Fruit fly (Drosophila melanogaster) whole organism, embryonic: ENCODE measurements around the gene Leash.

Experiments used
- CG10147 ChIP-seq: fragments of 200-800 bp; sonication (Bioruptor generic); optimal IDR thresholded peaks from 2 replicates; lab custom pipeline; 2019; ENCODE audit warnings: missing biosample characterization, mild to moderate bottlenecking, missing genetic modification characterization, moderate library complexity
- CG11398 ChIP-seq: fragments of 200-800 bp; sonication (Bioruptor generic); optimal IDR thresholded peaks from 2 replicates; lab custom pipeline; 2016; ENCODE audit warnings: missing biosample characterization, missing genetic modification characterization
- CG11560 ChIP-seq: fragments of 200-800 bp; sonication (Bioruptor generic); IDR thresholded peaks from 3 replicates; pipeline ENCODE4 v1.3.6; 2022; ENCODE audit warnings: missing biosample characterization, missing genetic modification characterization
- CG13287 ChIP-seq: fragments of 200-800 bp; sonication (Bioruptor generic); IDR thresholded peaks from 2 replicates; pipeline ENCODE4 v1.3.6; 2022; ENCODE audit warnings: missing biosample characterization, missing genetic modification characterization; ENCODE audit not compliant: partially characterized antibody
- CG13424 ChIP-seq: fragments of 200-800 bp; sonication (Bioruptor generic); optimal IDR thresholded peaks from 2 replicates; lab custom pipeline; 2019; ENCODE audit warnings: missing biosample characterization, mild to moderate bottlenecking, missing genetic modification characterization, moderate library complexity
- CG13894 ChIP-seq: fragments of 200-800 bp; sonication (Bioruptor generic); optimal IDR thresholded peaks from 3 replicates; lab custom pipeline; 2018; ENCODE audit warnings: missing biosample characterization, mild to moderate bottlenecking, missing genetic modification characterization, moderate library complexity
- CG14014 ChIP-seq: fragments of 200-800 bp; sonication (Bioruptor generic); IDR thresholded peaks from 2 replicates; pipeline ENCODE4 v1.3.6; 2022; ENCODE audit warnings: missing biosample characterization, missing genetic modification characterization
- CG1603 ChIP-seq: fragments of 200-800 bp; sonication (Bioruptor generic); optimal IDR thresholded peaks from 2 replicates; lab custom pipeline; 2019; ENCODE audit warnings: missing biosample characterization, mild to moderate bottlenecking, missing genetic modification characterization, moderate library complexity
- CG17361 ChIP-seq: fragments of 200-800 bp; sonication (Bioruptor generic); IDR thresholded peaks from 3 replicates; pipeline ENCODE4 v1.3.6; 2022; ENCODE audit warnings: missing biosample characterization, missing genetic modification characterization
- CG30020 ChIP-seq: fragments of 200-800 bp; optimal IDR thresholded peaks from 2 replicates; lab custom pipeline; 2019; ENCODE audit warnings: missing biosample characterization, mild to moderate bottlenecking, missing genetic modification characterization, moderate library complexity
- CG31388 ChIP-seq: fragments of 200-800 bp; sonication (Bioruptor generic); optimal IDR thresholded peaks from 2 replicates; lab custom pipeline; 2016; ENCODE audit warnings: missing biosample characterization, missing genetic modification characterization
- CG3407 ChIP-seq: fragments of 200-800 bp; sonication (Bioruptor generic); optimal IDR thresholded peaks from 2 replicates; lab custom pipeline; 2018; ENCODE audit warnings: missing biosample characterization, mild to moderate bottlenecking, missing genetic modification characterization
- CG42726 ChIP-seq: fragments of 200-800 bp; sonication (Bioruptor generic); IDR thresholded peaks from 2 replicates; pipeline ENCODE4 v1.3.6; 2022; ENCODE audit warnings: missing biosample characterization, missing genetic modification characterization; ENCODE audit not compliant: partially characterized antibody
- CG4360 ChIP-seq: fragments of 200-800 bp; sonication (Bioruptor generic); IDR thresholded peaks from 2 replicates; pipeline ENCODE4 v1.3.6; 2022; ENCODE audit warnings: missing biosample characterization, missing genetic modification characterization
- CG4730 ChIP-seq: fragments of 200-800 bp; sonication (Bioruptor generic); IDR thresholded peaks from 2 replicates; pipeline ENCODE4 v1.3.6; 2022; ENCODE audit warnings: missing biosample characterization, missing genetic modification characterization
- CG4854 ChIP-seq: fragments of 200-800 bp; sonication (Bioruptor generic); optimal IDR thresholded peaks from 2 replicates; lab custom pipeline; 2016; ENCODE audit warnings: missing biosample characterization, missing genetic modification characterization, inconsistent platforms
- CG5245 ChIP-seq: fragments of 200-800 bp; sonication (Bioruptor generic); optimal IDR thresholded peaks from 3 replicates; lab custom pipeline; 2016; ENCODE audit warnings: missing biosample characterization, missing genetic modification characterization
- CG6683 ChIP-seq: fragments of 200-800 bp; sonication (Bioruptor generic); optimal IDR thresholded peaks from 2 replicates; lab custom pipeline; 2017; ENCODE audit warnings: missing biosample characterization, mild to moderate bottlenecking, missing genetic modification characterization, missing genetic modification reagents
- CG7556 ChIP-seq: fragments of 200-800 bp; sonication (Bioruptor generic); optimal IDR thresholded peaks from 2 replicates; lab custom pipeline; 2017; ENCODE audit warnings: missing biosample characterization, mild to moderate bottlenecking, missing genetic modification characterization
- CG7963 ChIP-seq: fragments of 200-800 bp; sonication (Bioruptor generic); IDR thresholded peaks from 3 replicates; pipeline ENCODE4 v1.3.6; 2022; ENCODE audit warnings: missing biosample characterization, missing genetic modification characterization; ENCODE audit not compliant: partially characterized antibody
- CG8290 ChIP-seq, 3 experiments: fragments of 200-800 bp; sonication (Bioruptor generic); optimal IDR thresholded peaks; 2 replicates each; lab custom pipeline; 2016 to 2019; ENCODE audit warnings: missing biosample characterization in 3 of 3, missing genetic modification characterization in 3 of 3, mild to moderate bottlenecking in 2 of 3, moderate library complexity in 1 of 3
- CG8388 ChIP-seq: fragments of 200-800 bp; sonication (Bioruptor generic); optimal IDR thresholded peaks from 2 replicates; lab custom pipeline; 2019; ENCODE audit warnings: missing biosample characterization, mild to moderate bottlenecking, missing genetic modification characterization, moderate library complexity
- CG8478 ChIP-seq: fragments of >200 bp; optimal IDR thresholded peaks from 2 replicates; lab custom pipeline; 2018
- CG9437 ChIP-seq: fragments of 200-800 bp; sonication (Bioruptor generic); optimal IDR thresholded peaks from 2 replicates; lab custom pipeline; 2018; ENCODE audit warnings: missing biosample characterization, mild to moderate bottlenecking, missing genetic modification characterization
- CG9876 ChIP-seq: fragments of 200-800 bp; sonication (Bioruptor generic); optimal IDR thresholded peaks from 2 replicates; lab custom pipeline; 2016; ENCODE audit warnings: missing biosample characterization, missing genetic modification characterization
- E2f1 ChIP-seq: fragments of 200-800 bp; sonication (Bioruptor generic); IDR thresholded peaks from 2 replicates; pipeline ENCODE4 v1.3.6; 2022; ENCODE audit warnings: missing biosample characterization, missing genetic modification characterization
- Fer2 ChIP-seq: fragments of 200-800 bp; sonication (Bioruptor generic); optimal IDR thresholded peaks from 2 replicates; lab custom pipeline; 2018; ENCODE audit warnings: missing biosample characterization, mild to moderate bottlenecking, missing genetic modification characterization, moderate library complexity
- Hmx ChIP-seq: fragments of 200-800 bp; sonication (Bioruptor generic); optimal IDR thresholded peaks from 2 replicates; lab custom pipeline; 2016; ENCODE audit warnings: missing biosample characterization, missing genetic modification characterization
- Lhr ChIP-seq: fragments of 200-800 bp; sonication (Bioruptor generic); optimal IDR thresholded peaks from 3 replicates; lab custom pipeline; 2017; ENCODE audit warnings: mild to moderate bottlenecking, missing biosample characterization, missing genetic modification reagents, missing genetic modification characterization
- Six4 ChIP-seq: fragments of 200-800 bp; sonication (Bioruptor generic); optimal IDR thresholded peaks from 2 replicates; lab custom pipeline; 2016; ENCODE audit warnings: missing biosample characterization, missing genetic modification characterization
- Sox100B ChIP-seq: fragments of 200-800 bp; sonication (Bioruptor generic); optimal IDR thresholded peaks from 3 replicates; lab custom pipeline; 2018; ENCODE audit warnings: missing biosample characterization, mild to moderate bottlenecking, missing genetic modification characterization
- Taf1 ChIP-seq: fragments of 200-800 bp; sonication (Bioruptor generic); IDR thresholded peaks from 2 replicates; pipeline ENCODE4 v1.3.6; 2022; ENCODE audit warnings: missing biosample characterization, missing genetic modification characterization
- Tbp ChIP-seq: fragments of >200 bp; optimal IDR thresholded peaks from 2 replicates; lab custom pipeline; 2018; ENCODE audit warnings: missing biosample characterization, missing genetic modification characterization
- bcd ChIP-seq: fragments of 200-800 bp; sonication (Bioruptor generic); optimal IDR thresholded peaks from 2 replicates; lab custom pipeline; 2017; ENCODE audit warnings: missing biosample characterization, mild to moderate bottlenecking, missing genetic modification characterization
- btn ChIP-seq: fragments of 200-800 bp; sonication (Bioruptor generic); optimal IDR thresholded peaks from 2 replicates; lab custom pipeline; 2016; ENCODE audit warnings: missing biosample characterization, missing genetic modification characterization
- fd102C ChIP-seq: fragments of 200-800 bp; sonication (Bioruptor generic); optimal IDR thresholded peaks from 2 replicates; lab custom pipeline; 2018; ENCODE audit warnings: missing biosample characterization, mild to moderate bottlenecking, missing genetic modification characterization, moderate library complexity
- h ChIP-seq: fragments of >200 bp; optimal IDR thresholded peaks from 2 replicates; lab custom pipeline; 2017
- klu ChIP-seq: fragments of 200-800 bp; sonication (Bioruptor generic); IDR thresholded peaks from 2 replicates; pipeline ENCODE4 v1.3.6; 2022; ENCODE audit warnings: missing biosample characterization, missing genetic modification characterization
- lab ChIP-seq: fragments of 200-800 bp; sonication (Bioruptor generic); optimal IDR thresholded peaks from 3 replicates; lab custom pipeline; 2017; ENCODE audit warnings: missing biosample characterization, missing genetic modification characterization, mild to moderate bottlenecking, moderate library complexity, missing genetic modification reagents
- lmd ChIP-seq: fragments of 200-800 bp; sonication (Bioruptor generic); IDR thresholded peaks from 2 replicates; pipeline ENCODE4 v1.3.6; 2022; ENCODE audit warnings: missing biosample characterization, missing genetic modification characterization
- odd ChIP-seq: fragments of 200-800 bp; sonication (Bioruptor generic); optimal IDR thresholded peaks from 2 replicates; lab custom pipeline; 2017; ENCODE audit warnings: missing biosample characterization, mild to moderate bottlenecking, missing genetic modification characterization
- peb ChIP-seq: fragments of 200-800 bp; sonication (Bioruptor generic); IDR thresholded peaks from 2 replicates; pipeline ENCODE4 v1.3.6; 2022; ENCODE audit warnings: missing biosample characterization, missing genetic modification characterization
- pfk ChIP-seq: fragments of 200-800 bp; sonication (Bioruptor generic); optimal IDR thresholded peaks from 2 replicates; lab custom pipeline; 2018; ENCODE audit warnings: missing biosample characterization, mild to moderate bottlenecking, missing genetic modification characterization, moderate library complexity
- run ChIP-seq: fragments of 200-800 bp; sonication (Bioruptor generic); optimal IDR thresholded peaks from 3 replicates; lab custom pipeline; 2018; ENCODE audit warnings: missing biosample characterization, mild to moderate bottlenecking, missing genetic modification characterization
- sc ChIP-seq, 3 experiments: fragments of >200 bp in 2 of 3; fragments of 200-800 bp in 1 of 3; sonication (Bioruptor generic) in 1 of 3; optimal IDR thresholded peaks; 2 replicates in 2 of 3; 3 replicates in 1 of 3; lab custom pipeline; 2017; ENCODE audit warnings: mild to moderate bottlenecking in 1 of 3, missing biosample characterization in 1 of 3, missing genetic modification characterization in 1 of 3, missing genetic modification reagents in 1 of 3
- sna ChIP-seq: fragments of 200-800 bp; sonication (Bioruptor generic); IDR thresholded peaks from 2 replicates; pipeline ENCODE4 v1.3.6; 2022; ENCODE audit warnings: missing biosample characterization, missing genetic modification characterization; ENCODE audit not compliant: partially characterized antibody
- tio ChIP-seq: fragments of 200-800 bp; sonication (Bioruptor generic); optimal IDR thresholded peaks from 2 replicates; lab custom pipeline; 2017; ENCODE audit warnings: missing biosample characterization, missing genetic modification characterization, inconsistent platforms
- tx ChIP-seq: fragments of 200-800 bp; sonication (Bioruptor generic); optimal IDR thresholded peaks from 2 replicates; lab custom pipeline; 2016; ENCODE audit warnings: missing biosample characterization, missing genetic modification characterization
- wek ChIP-seq: fragments of 200-800 bp; sonication (Bioruptor generic); optimal IDR thresholded peaks from 3 replicates; lab custom pipeline; 2018; ENCODE audit warnings: missing biosample characterization, mild to moderate bottlenecking, missing genetic modification characterization, moderate library complexity
- zen ChIP-seq: fragments of 200-800 bp; sonication (Bioruptor generic); optimal IDR thresholded peaks from 3 replicates; lab custom pipeline; 2018; ENCODE audit warnings: missing biosample characterization, mild to moderate bottlenecking, missing genetic modification characterization, moderate library complexity

Leash gene

DNA sequence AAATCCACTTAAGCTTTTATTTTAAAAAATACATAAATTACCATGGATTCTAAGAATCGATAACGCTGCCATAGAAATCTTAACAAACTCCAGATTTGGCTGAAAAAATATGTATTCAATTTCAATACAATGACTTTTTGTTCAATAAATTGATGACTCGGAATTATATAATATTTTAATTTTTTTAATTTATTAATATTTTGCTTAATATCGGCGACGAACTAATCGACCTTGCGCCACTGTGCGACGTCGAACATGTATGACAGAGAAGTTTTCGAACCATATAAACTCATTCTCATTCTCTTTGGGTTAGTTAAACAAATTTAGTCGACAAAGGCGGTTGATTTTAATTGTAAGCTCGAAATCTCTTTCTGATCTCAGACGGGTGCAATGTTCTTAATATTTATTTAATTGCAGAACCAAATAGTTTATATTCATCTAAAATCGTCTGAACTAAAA is 35.8 kb upstream of the Leash start, which contains the start of gene CG42394 (continued):
- TF ChIP-seq CG9437 (GFP tag; lab: Kevin White, UChicago), result peak; percentile 90
- TF ChIP-seq CG4360 (GFP tag; lab: Robert Waterston, UW), result peak; percentile 72
- TF ChIP-seq Lhr (GFP tag; lab: Kevin White, UChicago), result peak; percentile 75
- peak; percentile 64; the same call in 1 of the 2 replicates for TF ChIP-seq CG13287 (GFP tag; lab: Robert Waterston, UW)
- TF ChIP-seq CG7556 (GFP tag; lab: Kevin White, UChicago), result peak; percentile 97
- no peak for TF ChIP-seq Hmx (GFP tag; lab: Kevin White, UChicago)
- TF ChIP-seq btn (GFP tag; lab: Kevin White, UChicago), result peak; percentile 8
- TF ChIP-seq sc (optimal IDR thresholded peaks at IDR 0.05; lab: Kevin White, UChicago), result no peak
- TF ChIP-seq sc (GFP tag; optimal IDR thresholded peaks at IDR 0.05; lab: Kevin White, UChicago), result peak; percentile 94
- peak; percentile 95 for TF ChIP-seq CG13424 (tag; lab: Kevin White, UChicago)
- peak; percentile 85 for TF ChIP-seq CG4730
- peak; percentile 97 for TF ChIP-seq Sox100B (GFP tag; lab: Kevin White, UChicago)
- peak; percentile 96 for TF ChIP-seq CG6683
- peak; percentile 84 for TF ChIP-seq Taf1 (GFP tag; lab: Robert Waterston, UW)
- TF ChIP-seq CG11560 (tag; lab: Robert Waterston, UW), result peak; percentile 8; the same call in 1 of the 3 replicates
- no peak for TF ChIP-seq klu (GFP tag; lab: Robert Waterston, UW)
- no peak for TF ChIP-seq CG1603 (tag; lab: Kevin White, UChicago)
- TF ChIP-seq CG13894 (tag; lab: Kevin White, UChicago), result peak; percentile 86
- no peak for TF ChIP-seq CG8478 (lab: Kevin White, UChicago)
- peak; percentile 86 for TF ChIP-seq CG5245 (GFP tag; lab: Kevin White, UChicago)
- peak; percentile 58; the same call in 1 of the 2 replicates for TF ChIP-seq CG42726 (GFP tag; lab: Robert Waterston, UW)
- no peak for TF ChIP-seq Tbp (GFP tag; lab: Kevin White, UChicago)
- peak; percentile 97 for TF ChIP-seq zen
- TF ChIP-seq Six4 (GFP tag; lab: Kevin White, UChicago), result peak; percentile 95
- peak; percentile 97 for TF ChIP-seq bcd (GFP tag; lab: Kevin White, UChicago)
- TF ChIP-seq peb (GFP tag; lab: Robert Waterston, UW), result peak; percentile 78
- TF ChIP-seq CG8388 (GFP tag; lab: Kevin White, UChicago), result peak; percentile 91
- peak; percentile 93 for TF ChIP-seq lmd (GFP tag; lab: Robert Waterston, UW)
- peak; percentile 17 for TF ChIP-seq tx
- TF ChIP-seq odd (GFP tag; lab: Kevin White, UChicago), result peak; percentile 93
- TF ChIP-seq CG9876 (GFP tag; lab: Kevin White, UChicago), result no peak
- TF ChIP-seq tio (GFP tag; lab: Kevin White, UChicago), result peak; percentile 89
- no peak for TF ChIP-seq CG4854 (GFP tag; lab: Kevin White, UChicago)
- peak; percentile 97 for TF ChIP-seq CG10147 (GFP tag; lab: Kevin White, UChicago)
- peak; percentile 80 for TF ChIP-seq run (tag; lab: Kevin White, UChicago)
- TF ChIP-seq CG3407 (GFP tag; lab: Kevin White, UChicago), result peak; percentile 91
- TF ChIP-seq CG31388 (GFP tag; lab: Kevin White, UChicago), result peak; percentile 84
- peak; percentile 76 for TF ChIP-seq CG30020 (tag; lab: Kevin White, UChicago)
- TF ChIP-seq wek (GFP tag; lab: Kevin White, UChicago), result peak; percentile 12
- TF ChIP-seq pfk (GFP tag; lab: Kevin White, UChicago), result peak; percentile 30
- TF ChIP-seq CG17361, result peak; percentile 99
- TF ChIP-seq CG7963 (GFP tag; lab: Robert Waterston, UW), result no peak
- TF ChIP-seq Fer2, result peak; percentile 87
- no peak for TF ChIP-seq sna (GFP tag; lab: Robert Waterston, UW)
- TF ChIP-seq lab, result peak; percentile 98
- peak; percentile 95 for TF ChIP-seq E2f1
- TF ChIP-seq fd102C (GFP tag; lab: Kevin White, UChicago), result peak; percentile 63
- peak; percentile 55 for TF ChIP-seq CG11398 (GFP tag; lab: Kevin White, UChicago)
- TF ChIP-seq h (lab: Kevin White, UChicago), result no peak
- TF ChIP-seq CG14014 (GFP tag; lab: Robert Waterston, UW), result peak; percentile 95
- TF ChIP-seq CG8290 (GFP tag; optimal IDR thresholded peaks at IDR 0.05; lab: Kevin White, UChicago), result peak; percentile 87
- TF ChIP-seq CG8290 (tag; optimal IDR thresholded peaks at IDR 0.05; lab: Kevin White, UChicago), result peak in 1 of 2 experiments; percentile 41
